Worm (Caenorhabditis elegans) whole organism, mixed stage, embryonic: ENCODE results near the gene cit-1.2.

ENCODE experiments used
- ceh-83 ChIP-seq: fragments of 200-800 bp; sonication (Bioruptor generic); optimal IDR thresholded peaks from 2 replicates; lab custom pipeline; 2018; ENCODE audit warnings: mild to moderate bottlenecking, missing genetic modification characterization, missing compliant biosample characterization
- ces-1 ChIP-seq: fragments of 150-350 bp; optimal IDR thresholded peaks from 2 replicates; lab custom pipeline; 2014; ENCODE audit warnings: missing biosample characterization, missing genetic modification reagents, missing genetic modification characterization
- elt-1 ChIP-seq: sonication (generic microtip); optimal IDR thresholded peaks from 2 replicates; lab custom pipeline; 2017; ENCODE audit warnings: missing genetic modification characterization, mild to moderate bottlenecking, missing compliant biosample characterization, antibody characterized with exemption, moderate library complexity, borderline replicate concordance; ENCODE audit not compliant: insufficient read depth
- elt-3 ChIP-seq: fragments of 150-350 bp; optimal IDR thresholded peaks from 2 replicates; lab custom pipeline; 2014; ENCODE audit warnings: missing biosample characterization, missing genetic modification characterization
- nhr-12 ChIP-seq: fragments of 150-350 bp; optimal IDR thresholded peaks from 2 replicates; lab custom pipeline; 2014; ENCODE audit warnings: missing biosample characterization, missing genetic modification characterization
- nhr-237 ChIP-seq: fragments of 150-350 bp; optimal IDR thresholded peaks from 2 replicates; lab custom pipeline; 2014; ENCODE audit warnings: missing biosample characterization, missing genetic modification characterization

ce11 chrIII:8009769-8010168 is 803 bp upstream of the cit-1.2 start, which contains the start of gene cit-1.1:
- no peak for TF ChIP-seq elt-1 (tag; lab: Kevin White, UChicago)
- no peak for TF ChIP-seq ceh-83 (GFP tag; lab: Kevin White, UChicago)
- TF ChIP-seq elt-3 = no peak
- no peak for TF ChIP-seq nhr-237
- no peak for TF ChIP-seq ces-1
- TF ChIP-seq nhr-12 = no peak
